Worm (Caenorhabditis elegans): ENCODE data around the gene W06H8.6.
A peak's percentile ranks its signal among the peaks of the same experiment; 100 is the strongest.

DNA sequence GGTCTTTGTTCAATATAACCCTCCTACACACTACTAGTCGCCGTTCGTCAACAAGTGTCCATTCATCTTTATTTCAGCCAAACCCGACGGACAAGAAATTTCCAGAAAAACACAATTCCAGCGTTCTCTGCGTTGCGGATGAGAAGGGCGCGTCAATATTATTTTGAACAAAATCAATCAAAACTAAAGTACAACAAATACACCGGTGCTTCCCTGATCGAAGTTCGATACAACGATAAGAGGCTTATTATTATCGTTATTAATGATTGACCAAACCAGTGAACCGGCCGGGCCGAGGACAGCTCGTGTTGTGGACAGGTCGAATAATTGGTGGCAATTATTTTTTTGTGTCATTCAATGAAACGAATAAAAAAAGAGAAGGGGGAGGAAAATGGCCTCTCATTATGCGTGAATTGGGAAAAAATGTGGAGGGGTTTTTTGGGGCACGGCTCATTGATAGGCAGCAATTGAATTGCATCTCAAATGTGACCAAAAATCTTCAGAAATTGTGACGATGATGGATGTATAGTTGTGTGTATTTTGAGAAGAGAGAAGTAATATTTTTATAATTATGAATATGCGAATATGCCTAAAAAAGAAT, 3.9 kb upstream of the W06H8.6 start:
- TF ChIP-seq nhr-23 (tag; optimal IDR thresholded peaks at IDR 0.05) (no peak), unc-62 (GFP tag; optimal IDR thresholded peaks at IDR 0.05) (no peak), nhr-237 (tag; optimal IDR thresholded peaks at IDR 0.05) (no peak), sea-2 (GFP tag; optimal IDR thresholded peaks at IDR 0.05) (no peak), egl-5 (tag; optimal IDR thresholded peaks at IDR 0.05) (peak; percentile 92), pha-4 (tag; optimal IDR thresholded peaks at IDR 0.05) (peak; percentile 54), fos-1 (tag; optimal IDR thresholded peaks at IDR 0.05) (no peak), nhr-11 (tag; optimal IDR thresholded peaks at IDR 0.05) (no peak), pqm-1 (tag; optimal IDR thresholded peaks at IDR 0.05) (peak; percentile 36), elt-2 (tag; optimal IDR thresholded peaks at IDR 0.05) (peak; percentile 57), tbx-2 (tag; optimal IDR thresholded peaks at IDR 0.05) (peak; percentile 28), egl-27 (tag; optimal IDR thresholded peaks at IDR 0.05) (no peak), R02D3.7 (tag; optimal IDR thresholded peaks at IDR 0.05) (no peak), snpc-4 (tag; optimal IDR thresholded peaks at IDR 0.05) (no peak)
